Fruit fly (Drosophila melanogaster) whole organism, pupa: ENCODE measurements around the gene brn.

Source experiments
- CG13204 ChIP-seq: fragments of 200-800 bp; sonication (Bioruptor generic); optimal IDR thresholded peaks from 2 replicates; lab custom pipeline; 2018; ENCODE audit warnings: missing biosample characterization, mild to moderate bottlenecking, missing genetic modification characterization, moderate library complexity
- CG14655 ChIP-seq: fragments of 200-800 bp; sonication (Bioruptor generic); optimal IDR thresholded peaks from 3 replicates; lab custom pipeline; 2017; ENCODE audit warnings: mild to moderate bottlenecking, missing biosample characterization, missing genetic modification reagents, missing genetic modification characterization
- CG17806 ChIP-seq: fragments of 200-800 bp; sonication (Bioruptor generic); optimal IDR thresholded peaks from 2 replicates; lab custom pipeline; 2018; ENCODE audit warnings: missing biosample characterization, mild to moderate bottlenecking, missing genetic modification characterization, moderate library complexity
- CG4496 ChIP-seq: fragments of 200-800 bp; sonication (Bioruptor generic); IDR thresholded peaks from 3 replicates; pipeline ENCODE4 v1.3.6; 2022; ENCODE audit warnings: missing biosample characterization, missing genetic modification characterization
- CG8301 ChIP-seq: fragments of 200-800 bp; sonication (Bioruptor generic); optimal IDR thresholded peaks from 2 replicates; lab custom pipeline; 2018; ENCODE audit warnings: missing biosample characterization, mild to moderate bottlenecking, missing genetic modification characterization
- CG9948 ChIP-seq: fragments of 200-800 bp; sonication (Bioruptor generic); optimal IDR thresholded peaks from 2 replicates; lab custom pipeline; 2018; ENCODE audit warnings: missing biosample characterization, mild to moderate bottlenecking, missing genetic modification characterization, moderate library complexity
- EcR ChIP-seq: fragments of 200-800 bp; sonication (Bioruptor generic); optimal IDR thresholded peaks from 3 replicates; lab custom pipeline; 2019; ENCODE audit warnings: missing biosample characterization, missing genetic modification characterization, mild to moderate bottlenecking, moderate library complexity, missing genetic modification reagents
- Pif1A ChIP-seq: fragments of 200-800 bp; sonication (Bioruptor generic); optimal IDR thresholded peaks from 3 replicates; lab custom pipeline; 2016; ENCODE audit warnings: missing biosample characterization, missing genetic modification characterization
- gl ChIP-seq: fragments of 200-800 bp; sonication (Bioruptor generic); optimal IDR thresholded peaks from 2 replicates; lab custom pipeline; 2018; ENCODE audit warnings: missing biosample characterization, mild to moderate bottlenecking, missing genetic modification characterization
- rn ChIP-seq: fragments of 200-800 bp; sonication (Bioruptor generic); IDR thresholded peaks from 2 replicates; pipeline ENCODE4 v1.3.6; 2022; ENCODE audit warnings: missing biosample characterization, missing genetic modification characterization

DNA sequence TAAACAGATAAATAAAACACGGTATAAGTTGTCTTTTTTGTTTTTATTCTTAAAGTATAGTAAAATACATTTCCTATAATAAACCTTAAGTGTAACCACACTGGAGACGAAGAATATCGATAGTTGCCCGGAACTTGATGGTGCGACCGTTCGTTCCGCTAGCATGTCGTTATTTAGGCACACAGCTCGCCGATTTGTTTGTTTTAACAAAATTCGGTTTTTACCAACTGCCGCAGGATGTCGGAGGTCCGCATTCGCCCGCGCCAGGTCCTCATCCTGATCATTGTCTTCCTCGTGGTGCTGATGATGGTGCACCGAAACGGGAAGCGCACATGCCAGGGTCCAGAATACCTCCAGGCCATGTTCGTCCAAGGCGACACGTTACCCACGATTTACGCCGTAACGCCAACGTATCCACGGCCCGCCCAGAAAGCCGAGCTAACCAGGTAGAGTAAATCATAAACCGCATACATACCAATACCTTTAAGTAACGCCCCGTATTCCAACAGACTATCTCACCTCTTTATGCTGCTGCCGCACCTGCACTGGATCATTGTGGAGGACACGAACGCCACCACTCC lies 27.0 kb downstream of the brn start, which contains the start of gene GlcAT-I:
- TF ChIP-seq CG13204 (GFP tag; lab: Kevin White, UChicago) (no peak), CG14655 (GFP tag; lab: Kevin White, UChicago) (no peak), CG8301 (no peak), EcR (GFP tag; lab: Kevin White, UChicago) (no peak), rn (GFP tag; lab: Robert Waterston, UW) (no peak), CG4496 (GFP tag; lab: Robert Waterston, UW) (no peak), Pif1A (GFP tag; lab: Kevin White, UChicago) (no peak), CG17806 (tag; lab: Kevin White, UChicago) (no peak), gl (tag; lab: Kevin White, UChicago) (no peak), CG9948 (tag; lab: Kevin White, UChicago) (no peak)
